Worm (Caenorhabditis elegans): ENCODE measurements around the gene C34F11.5.

ce11 chrII:5229596-5229995 lies 34.0 kb downstream of the C34F11.5 start, which contains the start of gene EGAP2.2:
- TF ChIP-seq lin-54 (GFP tag; optimal IDR thresholded peaks at IDR 0.05) (no peak), unc-62 (GFP tag; optimal IDR thresholded peaks at IDR 0.05) (no peak), attf-6 (GFP tag; IDR thresholded peaks at IDR 0.05) (no peak), F57A8.1 (GFP tag; optimal IDR thresholded peaks at IDR 0.05) (no peak), lsy-27 (tag; optimal IDR thresholded peaks at IDR 0.05; ENCODE audit: borderline replicate concordance, insufficient read depth) (no peak), somi-1 (GFP tag; optimal IDR thresholded peaks at IDR 0.05) (no peak), attf-5 (GFP tag; optimal IDR thresholded peaks at IDR 0.05) (no peak), ceh-79 (tag; optimal IDR thresholded peaks at IDR 0.05) (no peak)
